Fruit fly (Drosophila melanogaster) whole organism, wandering third instar larva: Measurements from ENCODE around the gene MFS9.

ENCODE experiments used
- Abd-B ChIP-seq: fragments of >200 bp; optimal IDR thresholded peaks from 2 replicates; lab custom pipeline; 2017; ENCODE audit warnings: missing biosample characterization, missing genetic modification characterization
- CG32264 ChIP-seq: fragments of 200-800 bp; sonication (Bioruptor generic); optimal IDR thresholded peaks from 2 replicates; lab custom pipeline; 2016; ENCODE audit warnings: missing biosample characterization, missing genetic modification characterization
- CG9705 ChIP-seq: fragments of 200-800 bp; sonication (Bioruptor generic); optimal IDR thresholded peaks from 2 replicates; lab custom pipeline; 2018; ENCODE audit warnings: missing biosample characterization, mild to moderate bottlenecking, missing genetic modification characterization
- CrebA ChIP-seq: fragments of 200-800 bp; sonication (Bioruptor generic); optimal IDR thresholded peaks from 2 replicates; lab custom pipeline; 2016; ENCODE audit warnings: missing biosample characterization, mild to moderate bottlenecking, missing genetic modification characterization, borderline replicate concordance
- Dfd ChIP-seq: fragments of >200 bp; optimal IDR thresholded peaks from 2 replicates; lab custom pipeline; 2017; ENCODE audit warnings: missing biosample characterization, missing genetic modification characterization
- Dif ChIP-seq: fragments of 200-275, 200-300 bp; sonication (Bioruptor generic); optimal IDR thresholded peaks from 2 replicates; lab custom pipeline; 2018; ENCODE audit warnings: missing biosample characterization, missing genetic modification characterization; ENCODE audit not compliant: partially characterized antibody
- GATAd ChIP-seq: sonication (Bioruptor generic); optimal IDR thresholded peaks from 2 replicates; lab custom pipeline; 2016; ENCODE audit warnings: missing biosample characterization, missing genetic modification characterization
- HLH106 ChIP-seq: fragments of 200-800 bp; optimal IDR thresholded peaks from 3 replicates; lab custom pipeline; 2019; ENCODE audit warnings: missing biosample characterization, mild to moderate bottlenecking, missing genetic modification characterization, moderate library complexity
- Hnf4 ChIP-seq: fragments of 200-800 bp; sonication (Bioruptor generic); optimal IDR thresholded peaks from 2 replicates; lab custom pipeline; 2016; ENCODE audit warnings: missing biosample characterization, mild to moderate bottlenecking, missing genetic modification characterization
- Hr78 ChIP-seq: fragments of >200 bp; optimal IDR thresholded peaks from 2 replicates; lab custom pipeline; 2017; ENCODE audit warnings: missing biosample characterization, missing genetic modification characterization
- Hr83 ChIP-seq: fragments of 200-300 bp; sonication (Bioruptor generic); optimal IDR thresholded peaks from 2 replicates; lab custom pipeline; 2016; ENCODE audit warnings: missing biosample characterization, mild to moderate bottlenecking, missing genetic modification characterization, moderate library complexity; ENCODE audit not compliant: poor library complexity, severe bottlenecking
- Jra ChIP-seq: sonication (Bioruptor generic); optimal IDR thresholded peaks from 2 replicates; lab custom pipeline; 2016; ENCODE audit warnings: missing biosample characterization, missing genetic modification characterization
- Mio ChIP-seq: sonication (Bioruptor generic); optimal IDR thresholded peaks from 2 replicates; lab custom pipeline; 2016; ENCODE audit warnings: missing biosample characterization, missing genetic modification characterization
- Myc ChIP-seq: fragments of >200 bp; optimal IDR thresholded peaks from 2 replicates; lab custom pipeline; 2017
- N ChIP-seq: fragments of >200 bp; optimal IDR thresholded peaks from 2 replicates; lab custom pipeline; 2018; ENCODE audit warnings: missing biosample characterization, missing external identifiers, missing genetic modification characterization
- OdsH ChIP-seq: fragments of 200-800 bp; sonication (Bioruptor generic); optimal IDR thresholded peaks from 2 replicates; lab custom pipeline; 2016; ENCODE audit warnings: missing biosample characterization, mild to moderate bottlenecking, missing genetic modification characterization
- Rel ChIP-seq, 2 experiments: fragments of 200-800 bp; sonication (Bioruptor generic) in 1 of 2; optimal IDR thresholded peaks; 2 replicates in 1 of 2; 3 replicates in 1 of 2; lab custom pipeline; 2016 to 2019; ENCODE audit warnings: mild to moderate bottlenecking in 2 of 2, missing biosample characterization in 2 of 2, missing genetic modification characterization in 2 of 2, moderate library complexity in 1 of 2
- Sp1 ChIP-seq: fragments of 200-800 bp; sonication (Bioruptor generic); optimal IDR thresholded peaks from 3 replicates; lab custom pipeline; 2019; ENCODE audit warnings: missing biosample characterization, mild to moderate bottlenecking, missing genetic modification characterization, moderate library complexity
- Vsx2 ChIP-seq: fragments of 200-300, 225-300 bp; sonication (Bioruptor generic); optimal IDR thresholded peaks from 2 replicates; lab custom pipeline; 2018; ENCODE audit warnings: missing biosample characterization, missing genetic modification characterization; ENCODE audit not compliant: partially characterized antibody
- br ChIP-seq: fragments of 200-800 bp; sonication (Bioruptor generic); optimal IDR thresholded peaks from 2 replicates; lab custom pipeline; 2016; ENCODE audit warnings: missing biosample characterization, missing genetic modification characterization
- brk ChIP-seq: fragments of 200-800 bp; sonication (Bioruptor generic); optimal IDR thresholded peaks from 2 replicates; lab custom pipeline; 2016; ENCODE audit warnings: missing biosample characterization, mild to moderate bottlenecking, missing genetic modification characterization
- dl ChIP-seq, 2 experiments: fragments of 175-275, 200-275 bp in 1 of 2; fragments of 200-275 bp in 1 of 2; sonication (Bioruptor generic); optimal IDR thresholded peaks; lab custom pipeline; 2018; ENCODE audit warnings: mild to moderate bottlenecking in 2 of 2, missing biosample characterization in 2 of 2, missing genetic modification characterization in 2 of 2, moderate library complexity in 2 of 2; ENCODE audit not compliant: partially characterized antibody in 2 of 2, insufficient read depth in 1 of 2
- dmrt93B ChIP-seq: fragments of 200-800 bp; sonication (Bioruptor generic); optimal IDR thresholded peaks from 2 replicates; lab custom pipeline; 2018; ENCODE audit warnings: missing biosample characterization, mild to moderate bottlenecking, missing genetic modification characterization
- dsf ChIP-seq: sonication (Bioruptor generic); optimal IDR thresholded peaks from 2 replicates; lab custom pipeline; 2016; ENCODE audit warnings: missing biosample characterization, missing genetic modification characterization, borderline replicate concordance
- ey ChIP-seq: fragments of 200-800 bp; sonication (Bioruptor generic); optimal IDR thresholded peaks from 2 replicates; lab custom pipeline; 2016; ENCODE audit warnings: missing biosample characterization, missing genetic modification characterization
- foxo ChIP-seq, 2 experiments: fragments of 200-800 bp; sonication (Bioruptor generic); optimal IDR thresholded peaks; 2 replicates in 1 of 2; 3 replicates in 1 of 2; lab custom pipeline; 2016 to 2017; ENCODE audit warnings: missing biosample characterization in 2 of 2, missing genetic modification characterization in 2 of 2
- fru ChIP-seq: fragments of 200-800 bp; sonication (Bioruptor generic); optimal IDR thresholded peaks from 3 replicates; lab custom pipeline; 2016; ENCODE audit warnings: missing biosample characterization, mild to moderate bottlenecking, missing genetic modification characterization
- h ChIP-seq: fragments of 200-800 bp; sonication (Bioruptor generic); optimal IDR thresholded peaks from 3 replicates; lab custom pipeline; 2016; ENCODE audit warnings: missing biosample characterization, mild to moderate bottlenecking, missing genetic modification characterization
- jim ChIP-seq: fragments of 175-275, 200-325 bp; sonication (Bioruptor generic); optimal IDR thresholded peaks from 2 replicates; lab custom pipeline; 2016; ENCODE audit warnings: missing biosample characterization, mild to moderate bottlenecking, missing genetic modification characterization
- lola ChIP-seq: fragments of >200 bp; optimal IDR thresholded peaks from 2 replicates; lab custom pipeline; 2017; ENCODE audit warnings: missing biosample characterization, missing genetic modification characterization
- pan ChIP-seq: fragments of >200 bp; optimal IDR thresholded peaks from 2 replicates; lab custom pipeline; 2017
- psq ChIP-seq: fragments of 200-800 bp; sonication (Bioruptor generic); optimal IDR thresholded peaks from 3 replicates; lab custom pipeline; 2017; ENCODE audit warnings: missing biosample characterization, mild to moderate bottlenecking, missing genetic modification characterization, moderate library complexity
- rgr ChIP-seq: fragments of 200-800 bp; sonication (Bioruptor generic); optimal IDR thresholded peaks from 3 replicates; lab custom pipeline; 2016; ENCODE audit warnings: missing biosample characterization, mild to moderate bottlenecking, missing genetic modification characterization
- sage ChIP-seq: fragments of 200-800 bp; sonication (Bioruptor generic); optimal IDR thresholded peaks from 2 replicates; lab custom pipeline; 2016; ENCODE audit warnings: missing biosample characterization, mild to moderate bottlenecking, missing genetic modification characterization
- sv ChIP-seq: fragments of 200-800 bp; sonication (Bioruptor generic); optimal IDR thresholded peaks from 3 replicates; lab custom pipeline; 2016; ENCODE audit warnings: missing biosample characterization, missing genetic modification characterization
- tai ChIP-seq: sonication (Bioruptor generic); optimal IDR thresholded peaks from 2 replicates; lab custom pipeline; 2016; ENCODE audit warnings: missing biosample characterization, missing genetic modification characterization
- usp ChIP-seq: fragments of >200 bp; optimal IDR thresholded peaks from 2 replicates; lab custom pipeline; 2017; ENCODE audit warnings: missing biosample characterization, missing genetic modification characterization
- woc ChIP-seq: sonication (Bioruptor generic); optimal IDR thresholded peaks from 2 replicates; lab custom pipeline; 2016; ENCODE audit warnings: missing biosample characterization, mild to moderate bottlenecking, missing genetic modification characterization

MFS9 gene

DNA sequence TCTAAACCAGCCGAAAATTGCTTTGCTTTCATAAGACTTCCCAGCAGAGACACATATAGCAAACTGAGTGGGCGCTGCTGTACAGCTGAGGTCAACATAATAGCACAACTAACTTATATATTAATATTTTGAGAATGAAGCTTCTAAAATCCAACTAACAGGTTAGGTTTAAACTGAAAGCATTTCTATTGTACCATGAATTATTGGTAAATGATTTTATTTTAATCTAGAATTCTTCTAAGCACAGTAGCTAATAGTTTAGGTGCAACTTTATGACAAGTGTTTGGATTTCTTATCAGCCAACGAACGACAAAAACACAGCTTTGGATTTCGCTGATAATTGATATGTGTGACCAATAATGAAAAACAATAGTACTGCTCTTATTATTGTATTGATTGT lies 42.8 kb upstream of the MFS9 start:
- TF ChIP-seq Vsx2 (no peak), Hnf4 (GFP tag; lab: Kevin White, UChicago) (no peak), CG32264 (no peak), Hr83 (GFP tag; lab: Kevin White, UChicago) (no peak), dsf (GFP tag; lab: Kevin White, UChicago) (no peak), fru (GFP tag; lab: Kevin White, UChicago) (peak; percentile 60), Rel (GFP tag; optimal IDR thresholded peaks at IDR 0.05; lab: Kevin White, UChicago) (no peak), Rel (tag; optimal IDR thresholded peaks at IDR 0.05; lab: Kevin White, UChicago) (no peak), psq (GFP tag; lab: Kevin White, UChicago) (no peak), Myc (lab: Kevin White, UChicago) (no peak), sage (GFP tag; lab: Kevin White, UChicago) (no peak), dl (GFP tag; optimal IDR thresholded peaks at IDR 0.05; lab: Kevin White, UChicago; ENCODE audit: insufficient read depth in 1 of 2, partially characterized antibody in 2 of 2) (no peak), Dfd (no peak), lola (no peak), tai (GFP tag; lab: Kevin White, UChicago) (no peak), Dif (GFP tag; lab: Kevin White, UChicago) (no peak), rgr (GFP tag; lab: Kevin White, UChicago) (no peak), woc (GFP tag; lab: Kevin White, UChicago) (peak; percentile 45), brk (GFP tag; lab: Kevin White, UChicago) (no peak), usp (no peak), Hr78 (GFP tag; lab: Kevin White, UChicago) (no peak), OdsH (GFP tag; lab: Kevin White, UChicago) (no peak), CG9705 (GFP tag; lab: Kevin White, UChicago) (no peak), dmrt93B (no peak), N (no peak), Abd-B (GFP tag; lab: Kevin White, UChicago) (no peak), pan (lab: Kevin White, UChicago) (no peak), Jra (GFP tag; lab: Kevin White, UChicago) (no peak), h (GFP tag; lab: Kevin White, UChicago) (peak; percentile 59), sv (GFP tag; lab: Kevin White, UChicago) (no peak), ey (GFP tag; lab: Kevin White, UChicago) (no peak), br (GFP tag; lab: Kevin White, UChicago) (no peak), Mio (GFP tag; lab: Kevin White, UChicago) (no peak), Sp1 (GFP tag; lab: Kevin White, UChicago) (no peak), GATAd (no peak), foxo (GFP tag; optimal IDR thresholded peaks at IDR 0.05; lab: Kevin White, UChicago) (peak in 1 of 2 experiments; percentile 71), jim (GFP tag; lab: Kevin White, UChicago) (no peak), HLH106 (peak; percentile 23), CrebA (no peak)

DNA sequence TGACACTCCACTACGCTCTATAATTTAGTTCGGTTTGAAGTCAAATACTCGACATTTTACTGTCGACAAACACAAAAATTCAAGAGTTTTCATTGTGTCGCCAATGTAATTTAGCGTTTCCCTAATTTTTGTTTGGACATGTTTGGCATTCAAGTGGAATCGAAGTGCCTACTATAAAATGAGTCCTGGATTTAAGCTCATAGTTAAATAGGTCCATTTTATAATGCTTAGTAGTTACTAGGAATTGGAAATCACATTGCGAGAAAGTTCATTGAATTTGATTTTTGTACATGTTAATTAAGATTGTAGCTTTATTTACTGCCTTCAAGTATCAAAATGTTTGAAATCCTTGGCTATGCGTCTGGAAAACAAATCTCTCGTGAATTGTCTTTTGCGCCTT lies 42.0 kb upstream of the MFS9 start, which contains the start of gene att-ORFB:
Gene att-ORFB, minus strand, starts transcription at position 101 of the 400 bp plus-strand sequence.
- no peak for TF ChIP-seq Abd-B (GFP tag; lab: Kevin White, UChicago)
- no peak for TF ChIP-seq Hr78 (GFP tag; lab: Kevin White, UChicago)
- TF ChIP-seq br (GFP tag; lab: Kevin White, UChicago) = no peak
- TF ChIP-seq CG9705 (GFP tag; lab: Kevin White, UChicago) = no peak
- no peak for TF ChIP-seq brk (GFP tag; lab: Kevin White, UChicago)
- TF ChIP-seq CG32264 = no peak
- no peak for TF ChIP-seq tai (GFP tag; lab: Kevin White, UChicago)
- no peak for TF ChIP-seq sage (GFP tag; lab: Kevin White, UChicago)
- no peak for TF ChIP-seq Rel (GFP tag; optimal IDR thresholded peaks at IDR 0.05; lab: Kevin White, UChicago)
- no peak for TF ChIP-seq Rel (tag; optimal IDR thresholded peaks at IDR 0.05; lab: Kevin White, UChicago)
- TF ChIP-seq OdsH (GFP tag; lab: Kevin White, UChicago) = no peak
- no peak for TF ChIP-seq ey (GFP tag; lab: Kevin White, UChicago)
- no peak for TF ChIP-seq sv (GFP tag; lab: Kevin White, UChicago)
- TF ChIP-seq Myc (lab: Kevin White, UChicago) = no peak
- no peak for TF ChIP-seq h (GFP tag; lab: Kevin White, UChicago)
- no peak for TF ChIP-seq rgr (GFP tag; lab: Kevin White, UChicago)
- no peak for TF ChIP-seq foxo (GFP tag; optimal IDR thresholded peaks at IDR 0.05; lab: Kevin White, UChicago)
- TF ChIP-seq Sp1 (GFP tag; lab: Kevin White, UChicago) = no peak
